Worm (Caenorhabditis elegans) whole organism, L4 larva: Measurements from ENCODE around the gene oat-1.

Experiments
- F26F4.8 ChIP-seq: fragments of 200-800 bp; sonication (Bioruptor generic); conservative IDR thresholded peaks from 2 replicates; pipeline ENCODE4 v1.3.6; 2022; ENCODE audit warnings: missing genetic modification characterization, missing compliant biosample characterization
- F49E8.2 ChIP-seq: sonication (generic microtip); optimal IDR thresholded peaks from 2 replicates; lab custom pipeline; 2016; ENCODE audit warnings: missing compliant biosample characterization, mild to moderate bottlenecking, missing genetic modification characterization, borderline replicate concordance
- T20F7.1 ChIP-seq: fragments of 200-800 bp; sonication (Bioruptor generic); optimal IDR thresholded peaks from 2 replicates; lab custom pipeline; 2018; ENCODE audit warnings: mild to moderate bottlenecking, missing genetic modification characterization, missing compliant biosample characterization
- Y48G9A.11 ChIP-seq: fragments of 200-800 bp; sonication (Bioruptor generic); IDR thresholded peaks from 2 replicates; pipeline ENCODE4 v1.3.6; 2022; ENCODE audit warnings: missing genetic modification reagents, missing genetic modification characterization, missing compliant biosample characterization
- ZK337.2 ChIP-seq: fragments of 200-800 bp; sonication (Bioruptor generic); IDR thresholded peaks from 2 replicates; pipeline ENCODE4 v1.3.6; 2022; ENCODE audit warnings: missing genetic modification reagents, missing genetic modification characterization, missing compliant biosample characterization
- aha-1 ChIP-seq: fragments of 150-350 bp; peaks from one replicate; lab custom pipeline; 2014; ENCODE audit warnings: missing biosample characterization, missing genetic modification characterization
- arid-1 ChIP-seq: fragments of 200-800 bp; sonication (Bioruptor generic); conservative IDR thresholded peaks from 2 replicates; pipeline ENCODE4 v1.3.6; 2022; ENCODE audit warnings: missing genetic modification reagents, missing genetic modification characterization, missing compliant biosample characterization
- ces-1 ChIP-seq: fragments of 150-350 bp; sonication (generic microtip); optimal IDR thresholded peaks from 4 replicates; lab custom pipeline; 2014; ENCODE audit warnings: missing biosample characterization, missing genetic modification reagents, missing genetic modification characterization
- daf-16 ChIP-seq, 3 experiments: sonication (generic microtip); optimal IDR thresholded peaks; 2 replicates each; lab custom pipeline; 2016 to 2017; ENCODE audit warnings: missing genetic modification characterization in 3 of 3, missing genetic modification reagents in 3 of 3, mild to moderate bottlenecking in 2 of 3, missing compliant biosample characterization in 2 of 3, missing biosample characterization in 1 of 3, moderate library complexity in 1 of 3
- daf-19 ChIP-seq: fragments of 200-800 bp; sonication (Bioruptor generic); conservative IDR thresholded peaks from 2 replicates; pipeline ENCODE4 v1.3.6; 2022; ENCODE audit warnings: missing genetic modification characterization, missing compliant biosample characterization
- dpl-1 ChIP-seq: fragments of 150-350 bp; optimal IDR thresholded peaks from 2 replicates; lab custom pipeline; 2014; ENCODE audit warnings: missing biosample characterization, missing genetic modification reagents, missing genetic modification characterization
- duxl-1 ChIP-seq: sonication (generic microtip); optimal IDR thresholded peaks from 2 replicates; lab custom pipeline; 2016; ENCODE audit warnings: mild to moderate bottlenecking, missing genetic modification characterization, moderate library complexity, missing compliant biosample characterization; ENCODE audit not compliant: poor library complexity
- hif-1 ChIP-seq, 2 experiments: sonication (generic microtip); optimal IDR thresholded peaks; 2 replicates each; lab custom pipeline; 2016 to 2017; ENCODE audit warnings: missing compliant biosample characterization in 2 of 2, missing genetic modification characterization in 2 of 2, missing genetic modification reagents in 2 of 2, missing genotype in 2 of 2, mild to moderate bottlenecking in 1 of 2
- hlh-11 ChIP-seq: fragments of 200-800 bp; sonication (Bioruptor generic); optimal IDR thresholded peaks from 2 replicates; lab custom pipeline; 2018; ENCODE audit warnings: mild to moderate bottlenecking, missing genetic modification characterization, missing compliant biosample characterization
- hlh-30 ChIP-seq: sonication (generic microtip); optimal IDR thresholded peaks from 2 replicates; lab custom pipeline; 2017; ENCODE audit warnings: antibody characterized with exemption, mild to moderate bottlenecking, missing genetic modification characterization, missing compliant biosample characterization; ENCODE audit not compliant: insufficient read depth
- jun-1 ChIP-seq: fragments of 150-350 bp; optimal IDR thresholded peaks from 2 replicates; lab custom pipeline; 2014; ENCODE audit warnings: missing biosample characterization, missing genetic modification reagents, missing genetic modification characterization
- lim-7 ChIP-seq: fragments of 200-800 bp; sonication (Bioruptor generic); IDR thresholded peaks from 2 replicates; pipeline ENCODE4 v1.3.6; 2022; ENCODE audit warnings: missing genetic modification characterization, missing compliant biosample characterization
- lin-1 ChIP-seq: fragments of 200-800 bp; sonication (Bioruptor generic); IDR thresholded peaks from 2 replicates; pipeline ENCODE4 v1.3.6; 2022; ENCODE audit warnings: missing genetic modification reagents, missing genetic modification characterization, missing compliant biosample characterization
- lin-13 ChIP-seq: fragments of 150-350 bp; optimal IDR thresholded peaks from 2 replicates; lab custom pipeline; 2014; ENCODE audit warnings: missing biosample characterization, missing genetic modification reagents, missing genetic modification characterization
- lin-15B ChIP-seq: fragments of 150-350 bp; sonication (generic microtip); optimal IDR thresholded peaks from 3 replicates; lab custom pipeline; 2014; ENCODE audit warnings: missing biosample characterization, missing genetic modification characterization
- lin-38 ChIP-seq: fragments of 200-800 bp; sonication (Bioruptor generic); IDR thresholded peaks from 2 replicates; pipeline ENCODE4 v1.3.6; 2022; ENCODE audit warnings: missing genetic modification reagents, missing genetic modification characterization, missing compliant biosample characterization
- lir-3 ChIP-seq: sonication (generic microtip); optimal IDR thresholded peaks from 2 replicates; lab custom pipeline; 2016; ENCODE audit warnings: mild to moderate bottlenecking, missing genetic modification characterization, missing compliant biosample characterization
- mdl-1 ChIP-seq, 2 experiments: fragments of 150-350 bp in 1 of 2; sonication (generic microtip) in 1 of 2; optimal IDR thresholded peaks; 2 replicates each; lab custom pipeline; 2014 to 2017; ENCODE audit warnings: missing biosample characterization in 2 of 2, missing genetic modification characterization in 2 of 2
- mes-2 ChIP-seq: sonication (generic microtip); optimal IDR thresholded peaks from 2 replicates; lab custom pipeline; 2016; ENCODE audit warnings: missing genotype, mild to moderate bottlenecking, missing genetic modification characterization, missing compliant biosample characterization; ENCODE audit not compliant: poor library complexity, severe bottlenecking
- nhr-237 ChIP-seq: sonication (generic microtip); optimal IDR thresholded peaks from 2 replicates; lab custom pipeline; 2017; ENCODE audit warnings: missing biosample characterization, missing genetic modification characterization
- nhr-25 ChIP-seq: sonication (generic microtip); optimal IDR thresholded peaks from 2 replicates; lab custom pipeline; 2017; ENCODE audit warnings: missing genetic modification characterization, mild to moderate bottlenecking, missing compliant biosample characterization, antibody characterized with exemption, moderate library complexity, borderline replicate concordance; ENCODE audit not compliant: insufficient read depth
- nhr-28 ChIP-seq: fragments of 150-350 bp; optimal IDR thresholded peaks from 2 replicates; lab custom pipeline; 2014; ENCODE audit warnings: missing biosample characterization, missing genetic modification characterization
- nhr-41 ChIP-seq: fragments of 200-800 bp; sonication (Bioruptor generic); IDR thresholded peaks from 2 replicates; pipeline ENCODE4 v1.3.6; 2022; ENCODE audit warnings: missing genetic modification reagents, missing genetic modification characterization, missing compliant biosample characterization
- nhr-42 ChIP-seq: fragments of 200-800 bp; sonication (Bioruptor generic); IDR thresholded peaks from 2 replicates; pipeline ENCODE4 v1.3.6; 2022; ENCODE audit warnings: missing genetic modification characterization, missing compliant biosample characterization
- snpc-1.2 ChIP-seq: fragments of 200-800 bp; sonication (Bioruptor generic); IDR thresholded peaks from 2 replicates; pipeline ENCODE4 v1.3.6; 2022; ENCODE audit warnings: missing genetic modification reagents, missing genetic modification characterization, missing compliant biosample characterization
- unc-130 ChIP-seq: sonication (generic microtip); optimal IDR thresholded peaks from 2 replicates; lab custom pipeline; 2016; ENCODE audit warnings: missing genetic modification reagents, missing genetic modification characterization, missing compliant biosample characterization
- unc-39 ChIP-seq: sonication (generic microtip); optimal IDR thresholded peaks from 2 replicates; lab custom pipeline; 2017; ENCODE audit warnings: missing biosample characterization, missing genetic modification characterization
- zip-2 ChIP-seq: fragments of 150-350 bp; optimal IDR thresholded peaks from 2 replicates; lab custom pipeline; 2014; ENCODE audit warnings: missing biosample characterization, missing genetic modification characterization

The oat-1 gene

ce11 chrIV:8499956-8500355 lies 27.6 kb upstream of the oat-1 start:
- no peak for TF ChIP-seq unc-39 (tag; lab: Kevin White, UChicago)
- TF ChIP-seq snpc-1.2 (GFP tag; lab: Robert Waterston, UW) = peak; percentile 64; the same call in 1 of the 2 replicates

- peak; percentile 89 for TF ChIP-seq dpl-1 (GFP tag; lab: Kevin White, UChicago)
- peak; percentile 96 for TF ChIP-seq mes-2 (tag; lab: Kevin White, UChicago)
- TF ChIP-seq unc-130 (GFP tag; lab: Kevin White, UChicago) = peak; percentile 94
- TF ChIP-seq nhr-42 (GFP tag; lab: Robert Waterston, UW) = no peak
- peak; percentile 53 for TF ChIP-seq lin-38
- peak; percentile 69 for TF ChIP-seq Y48G9A.11 (GFP tag; lab: Robert Waterston, UW)
- no peak for TF ChIP-seq F26F4.8 (GFP tag; lab: Robert Waterston, UW)
- TF ChIP-seq jun-1 (tag; lab: Kevin White, UChicago) = no peak
- TF ChIP-seq lir-3 (tag; lab: Kevin White, UChicago) = no peak
- no peak for TF ChIP-seq nhr-28 (tag; lab: Kevin White, UChicago)
- TF ChIP-seq lin-13 (GFP tag; lab: Kevin White, UChicago) = no peak
- TF ChIP-seq F49E8.2 (tag; lab: Kevin White, UChicago) = peak; percentile 71
- TF ChIP-seq nhr-25 (tag; lab: Kevin White, UChicago) = no peak
- TF ChIP-seq ces-1 (GFP tag; lab: Kevin White, UChicago) = no peak
- peak in 1 of 2 experiments; percentile 69 for TF ChIP-seq hif-1 (tag; optimal IDR thresholded peaks at IDR 0.05; lab: Kevin White, UChicago)
Observed at ce11 chrIV:8498773-8499360, 26.5 kb upstream of the oat-1 start, which contains the start of the genes acdh-13 and mesp-1. Gene acdh-13 (minus strand): TSS chrIV:8498823. Gene mesp-1 (plus strand): TSS chrIV:8499310.

- TF ChIP-seq mdl-1 (tag; optimal IDR thresholded peaks at IDR 0.05; lab: Kevin White, UChicago) = no peak
- no peak for TF ChIP-seq nhr-237 (tag; lab: Kevin White, UChicago)
- TF ChIP-seq aha-1 = no peak
- no peak for TF ChIP-seq hlh-30 (tag; lab: Kevin White, UChicago)
- TF ChIP-seq nhr-42 (GFP tag; lab: Robert Waterston, UW) = no peak
- TF ChIP-seq lin-15B = no peak
- TF ChIP-seq duxl-1 (tag; lab: Kevin White, UChicago) = no peak
Observed at ce11 chrIV:8496263-8496662, 23.9 kb upstream of the oat-1 start, which contains the start of gene C28C12.12. Gene C28C12.12 (minus strand): TSS chrIV:8496363.

ce11 chrIV:8492242-8492641 lies 19.8 kb upstream of the oat-1 start, which contains the start of gene sru-7:
Gene sru-7 (plus strand): TSS chrIV:8492542.
- TF ChIP-seq mdl-1 (tag; optimal IDR thresholded peaks at IDR 0.05; lab: Kevin White, UChicago) (no peak), zip-2 (tag; lab: Kevin White, UChicago) (no peak), nhr-237 (tag; lab: Kevin White, UChicago) (no peak), arid-1 (GFP tag; lab: Robert Waterston, UW) (no peak), nhr-41 (GFP tag; lab: Robert Waterston, UW) (no peak), hlh-11 (tag; lab: Kevin White, UChicago) (no peak), lin-38 (no peak), daf-16 (GFP tag; optimal IDR thresholded peaks at IDR 0.05; lab: Kevin White, UChicago) (no peak), daf-16 (tag; optimal IDR thresholded peaks at IDR 0.05; lab: Kevin White, UChicago) (no peak), lin-1 (no peak), ZK337.2 (no peak), unc-130 (GFP tag; lab: Kevin White, UChicago) (no peak), duxl-1 (tag; lab: Kevin White, UChicago) (no peak), daf-19 (GFP tag; lab: Robert Waterston, UW) (no peak), lim-7 (GFP tag; lab: Robert Waterston, UW) (no peak), unc-39 (tag; lab: Kevin White, UChicago) (no peak), T20F7.1 (no peak)
